Worm (Caenorhabditis elegans) whole organism, late embryonic: ENCODE measurements around the gene F02D10.2.

Experiments
- C38D4.7 ChIP-seq: fragments of 200-800 bp; sonication (Bioruptor generic); optimal IDR thresholded peaks from 2 replicates; lab custom pipeline; 2018; ENCODE audit warnings: mild to moderate bottlenecking, missing genetic modification characterization, moderate library complexity, missing compliant biosample characterization
- F13H6.1 ChIP-seq: sonication (generic microtip); optimal IDR thresholded peaks from 2 replicates; lab custom pipeline; 2016; ENCODE audit warnings: missing genetic modification characterization, missing compliant biosample characterization
- K02D7.2 ChIP-seq: sonication (generic microtip); optimal IDR thresholded peaks from 2 replicates; lab custom pipeline; 2017; ENCODE audit warnings: mild to moderate bottlenecking, missing genetic modification characterization, missing compliant biosample characterization
- Y22D7AL.16 ChIP-seq: sonication (generic microtip); optimal IDR thresholded peaks from 2 replicates; lab custom pipeline; 2016; ENCODE audit warnings: missing genetic modification characterization, missing compliant biosample characterization
- ama-1 ChIP-seq: fragments of 150-350 bp; optimal IDR thresholded peaks from 2 replicates; lab custom pipeline; 2014
- ceh-30 ChIP-seq: fragments of 150-350 bp; optimal IDR thresholded peaks from 2 replicates; lab custom pipeline; 2014; ENCODE audit warnings: missing biosample characterization, missing genetic modification characterization
- ceh-48 ChIP-seq: sonication (generic microtip); optimal IDR thresholded peaks from 2 replicates; lab custom pipeline; 2016; ENCODE audit warnings: missing genetic modification characterization, inconsistent platforms, missing compliant biosample characterization
- ceh-6 ChIP-seq: fragments of 200-800 bp; sonication (Bioruptor generic); optimal IDR thresholded peaks from 2 replicates; lab custom pipeline; 2018; ENCODE audit warnings: mild to moderate bottlenecking, missing genetic modification characterization, missing compliant biosample characterization
- ceh-9 ChIP-seq: sonication (generic microtip); optimal IDR thresholded peaks from 2 replicates; lab custom pipeline; 2016; ENCODE audit warnings: mild to moderate bottlenecking, missing genetic modification characterization, inconsistent platforms, missing compliant biosample characterization
- che-1 ChIP-seq: sonication (generic microtip); optimal IDR thresholded peaks from 2 replicates; lab custom pipeline; 2016; ENCODE audit warnings: mild to moderate bottlenecking, missing genetic modification characterization, missing compliant biosample characterization
- dmd-4 ChIP-seq: sonication (generic microtip); optimal IDR thresholded peaks from 2 replicates; lab custom pipeline; 2016; ENCODE audit warnings: borderline replicate concordance, missing genetic modification characterization, missing compliant biosample characterization
- elt-2 ChIP-seq: sonication (generic microtip); optimal IDR thresholded peaks from 2 replicates; lab custom pipeline; 2016; ENCODE audit warnings: missing genetic modification reagents, missing genetic modification characterization, missing compliant biosample characterization
- elt-4 ChIP-seq: sonication (generic microtip); optimal IDR thresholded peaks from 2 replicates; lab custom pipeline; 2016; ENCODE audit warnings: missing genetic modification characterization, missing compliant biosample characterization
- fax-1 ChIP-seq: sonication (generic microtip); optimal IDR thresholded peaks from 2 replicates; lab custom pipeline; 2016; ENCODE audit warnings: missing genotype, missing genetic modification characterization, missing compliant biosample characterization
- fkh-6 ChIP-seq: sonication (generic microtip); optimal IDR thresholded peaks from 2 replicates; lab custom pipeline; 2016; ENCODE audit warnings: missing genetic modification characterization, missing compliant biosample characterization
- gmeb-2 ChIP-seq: sonication (generic microtip); optimal IDR thresholded peaks from 2 replicates; lab custom pipeline; 2016; ENCODE audit warnings: missing genetic modification characterization, inconsistent platforms, missing compliant biosample characterization
- hlh-15 ChIP-seq: sonication (generic microtip); optimal IDR thresholded peaks from 2 replicates; lab custom pipeline; 2016; ENCODE audit warnings: missing genetic modification characterization, missing compliant biosample characterization
- hlh-6 ChIP-seq: sonication (generic microtip); optimal IDR thresholded peaks from 2 replicates; lab custom pipeline; 2016; ENCODE audit warnings: missing genotype, missing genetic modification characterization, missing compliant biosample characterization
- hlh-8 ChIP-seq: sonication (generic microtip); optimal IDR thresholded peaks from 2 replicates; lab custom pipeline; 2016; ENCODE audit warnings: missing genotype, missing genetic modification characterization, missing compliant biosample characterization
- lim-6 ChIP-seq: sonication (generic microtip); optimal IDR thresholded peaks from 2 replicates; lab custom pipeline; 2016; ENCODE audit warnings: missing genetic modification characterization, missing compliant biosample characterization
- madf-2 ChIP-seq: sonication (generic microtip); optimal IDR thresholded peaks from 2 replicates; lab custom pipeline; 2017; ENCODE audit warnings: missing genetic modification characterization, missing compliant biosample characterization
- nfya-1 ChIP-seq: sonication (generic microtip); optimal IDR thresholded peaks from 2 replicates; lab custom pipeline; 2017; ENCODE audit warnings: missing genetic modification characterization, mild to moderate bottlenecking, missing compliant biosample characterization, antibody characterized with exemption, moderate library complexity
- nhr-11 ChIP-seq: fragments of 150-350 bp; optimal IDR thresholded peaks from 2 replicates; lab custom pipeline; 2014; ENCODE audit warnings: missing biosample characterization, missing genetic modification characterization
- npax-4 ChIP-seq: sonication (generic microtip); optimal IDR thresholded peaks from 2 replicates; lab custom pipeline; 2016; ENCODE audit warnings: missing genetic modification characterization, missing compliant biosample characterization
- pqm-1 ChIP-seq: sonication (generic microtip); optimal IDR thresholded peaks from 2 replicates; lab custom pipeline; 2016; ENCODE audit warnings: missing genetic modification characterization, missing compliant biosample characterization
- ref-2 ChIP-seq: sonication (generic microtip); optimal IDR thresholded peaks from 2 replicates; lab custom pipeline; 2016; ENCODE audit warnings: missing genetic modification characterization, missing compliant biosample characterization
- sox-2 ChIP-seq: fragments of 200-800 bp; sonication (Bioruptor generic); IDR thresholded peaks from 2 replicates; pipeline ENCODE4 v1.3.6; 2022; ENCODE audit warnings: missing genetic modification reagents, missing genetic modification characterization, missing compliant biosample characterization
- syd-9 ChIP-seq: sonication (generic microtip); optimal IDR thresholded peaks from 2 replicates; lab custom pipeline; 2016; ENCODE audit warnings: mild to moderate bottlenecking, missing genetic modification characterization, moderate library complexity, missing compliant biosample characterization
- tbx-2 ChIP-seq: sonication (generic microtip); optimal IDR thresholded peaks from 2 replicates; lab custom pipeline; 2016; ENCODE audit warnings: missing genetic modification characterization, missing compliant biosample characterization
- tbx-7 ChIP-seq: sonication (generic microtip); optimal IDR thresholded peaks from 2 replicates; lab custom pipeline; 2016; ENCODE audit warnings: missing genotype, missing genetic modification characterization, missing compliant biosample characterization
- ttx-3 ChIP-seq: sonication (generic microtip); optimal IDR thresholded peaks from 2 replicates; lab custom pipeline; 2016; ENCODE audit warnings: missing genetic modification reagents, missing genetic modification characterization, missing compliant biosample characterization
- unc-3 ChIP-seq, 2 experiments: fragments of 200-800 bp in 1 of 2; sonication (Bioruptor generic) in 1 of 2; sonication (generic microtip) in 1 of 2; conservative IDR thresholded peaks in 1 of 2; optimal IDR thresholded peaks in 1 of 2; 2 replicates each; pipeline versions ENCODE4 v1.3.6 to Lab custom; 2016 to 2022; ENCODE audit warnings: missing compliant biosample characterization in 2 of 2, missing genetic modification characterization in 2 of 2, missing genetic modification reagents in 1 of 2
- unc-42 ChIP-seq: sonication (generic microtip); optimal IDR thresholded peaks from 2 replicates; lab custom pipeline; 2016; ENCODE audit warnings: missing genotype, missing genetic modification characterization, missing compliant biosample characterization

F02D10.2 gene

DNA sequence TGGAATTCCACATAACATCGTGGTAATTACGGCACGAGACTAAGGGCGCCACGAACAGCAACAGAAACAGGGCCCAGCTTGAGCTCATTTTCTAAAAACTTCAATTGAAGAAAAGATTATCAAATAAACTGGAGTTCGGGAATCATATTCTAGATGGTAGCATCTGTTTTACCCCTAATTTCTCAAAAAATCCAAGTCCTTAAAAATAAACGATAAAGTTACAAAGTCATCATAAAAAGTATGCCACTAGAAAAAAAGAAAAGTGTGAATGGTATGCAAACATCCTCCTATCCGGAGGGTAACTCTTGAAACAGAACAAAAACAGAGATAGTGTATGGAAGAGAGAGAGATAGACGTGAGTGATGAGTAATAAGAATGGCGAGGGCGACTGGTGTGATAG lies 13.7 kb upstream of the F02D10.2 start, which contains the start of gene efn-3:
efn-3 (minus strand) TSS at position 101 of the 400 bp plus-strand sequence.
- no peak for TF ChIP-seq madf-2
- TF ChIP-seq tbx-2 (tag; lab: Kevin White, UChicago), result no peak
- TF ChIP-seq syd-9, result no peak
- TF ChIP-seq Y22D7AL.16 (tag; lab: Kevin White, UChicago), result no peak
- no peak for TF ChIP-seq hlh-15 (tag; lab: Kevin White, UChicago)
- no peak for TF ChIP-seq C38D4.7 (GFP tag; lab: Kevin White, UChicago)
- no peak for TF ChIP-seq ttx-3
- no peak for TF ChIP-seq dmd-4 (tag; lab: Kevin White, UChicago)
- no peak for TF ChIP-seq pqm-1 (tag; lab: Kevin White, UChicago)
- TF ChIP-seq che-1, result no peak
- no peak for TF ChIP-seq ceh-48 (tag; lab: Kevin White, UChicago)
- no peak for TF ChIP-seq hlh-8
- no peak for TF ChIP-seq elt-4 (tag; lab: Kevin White, UChicago)
- no peak for TF ChIP-seq sox-2 (GFP tag; lab: Robert Waterston, UW)
- no peak for TF ChIP-seq npax-4 (tag; lab: Kevin White, UChicago)
- no peak for TF ChIP-seq ceh-30 (tag; lab: Kevin White, UChicago)
- no peak for TF ChIP-seq ref-2 (tag; lab: Kevin White, UChicago)
- TF ChIP-seq, all 69 proteins: peak for 0

ce11 chrX:13471855-13472254 lies 8.2 kb upstream of the F02D10.2 start, which contains the start of gene tre-4:
Gene tre-4, plus strand, starts transcription at chrX:13472155.
- TF ChIP-seq che-1 (no peak), sox-2 (GFP tag; lab: Robert Waterston, UW) (no peak), nfya-1 (tag; lab: Kevin White, UChicago) (no peak), elt-4 (tag; lab: Kevin White, UChicago) (no peak), F13H6.1 (tag; lab: Kevin White, UChicago) (no peak), unc-42 (tag; lab: Kevin White, UChicago) (no peak)

DNA sequence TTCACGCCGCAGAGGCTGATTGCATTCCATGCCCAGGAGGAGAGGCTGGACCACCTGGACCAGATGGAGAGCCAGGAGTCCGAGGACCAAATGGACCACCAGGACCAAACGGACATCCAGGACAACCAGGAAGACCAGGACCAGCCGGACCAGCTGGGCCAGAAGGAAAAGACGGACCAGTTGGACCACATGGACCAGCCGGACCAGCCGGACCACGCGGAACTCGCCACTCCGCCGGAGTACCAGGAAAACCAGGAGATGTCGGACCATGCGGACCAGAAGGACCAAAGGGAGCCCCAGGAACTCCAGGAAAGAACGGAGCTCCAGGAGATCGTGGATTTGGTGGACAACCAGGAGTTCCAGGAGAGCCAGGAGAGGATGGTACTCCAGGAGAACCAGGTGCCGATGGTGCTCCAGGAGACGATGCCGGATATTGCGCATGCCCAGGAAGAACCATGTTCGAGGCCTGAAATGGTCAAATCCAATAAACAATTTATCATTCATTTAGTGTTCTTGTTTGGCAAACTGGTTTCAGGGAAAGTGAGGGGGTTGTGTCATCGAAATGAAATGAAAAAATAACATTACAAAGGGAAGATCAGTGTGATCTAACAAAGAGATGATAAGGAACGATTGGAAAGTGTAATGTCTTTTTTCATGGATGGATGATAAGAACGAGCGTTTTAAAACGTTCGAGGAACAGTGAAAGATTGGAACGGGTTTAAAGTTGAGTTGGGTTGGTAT lies 6.4 kb upstream of the F02D10.2 start:
- TF ChIP-seq fax-1 (tag; lab: Kevin White, UChicago) (no peak), ceh-6 (no peak), hlh-6 (tag; lab: Kevin White, UChicago) (peak; percentile 73)

ce11 chrX:13469047-13469633 lies 5.4 kb upstream of the F02D10.2 start, which contains the start of gene col-184:
Gene col-184, plus strand, starts transcription at chrX:13469455.
- no peak for TF ChIP-seq ceh-9 (tag; lab: Kevin White, UChicago)
- no peak for TF ChIP-seq elt-2 (tag; lab: Kevin White, UChicago)
- TF ChIP-seq K02D7.2 (tag; lab: Kevin White, UChicago), result no peak
- TF ChIP-seq fkh-6 (tag; lab: Kevin White, UChicago), result no peak

DNA sequence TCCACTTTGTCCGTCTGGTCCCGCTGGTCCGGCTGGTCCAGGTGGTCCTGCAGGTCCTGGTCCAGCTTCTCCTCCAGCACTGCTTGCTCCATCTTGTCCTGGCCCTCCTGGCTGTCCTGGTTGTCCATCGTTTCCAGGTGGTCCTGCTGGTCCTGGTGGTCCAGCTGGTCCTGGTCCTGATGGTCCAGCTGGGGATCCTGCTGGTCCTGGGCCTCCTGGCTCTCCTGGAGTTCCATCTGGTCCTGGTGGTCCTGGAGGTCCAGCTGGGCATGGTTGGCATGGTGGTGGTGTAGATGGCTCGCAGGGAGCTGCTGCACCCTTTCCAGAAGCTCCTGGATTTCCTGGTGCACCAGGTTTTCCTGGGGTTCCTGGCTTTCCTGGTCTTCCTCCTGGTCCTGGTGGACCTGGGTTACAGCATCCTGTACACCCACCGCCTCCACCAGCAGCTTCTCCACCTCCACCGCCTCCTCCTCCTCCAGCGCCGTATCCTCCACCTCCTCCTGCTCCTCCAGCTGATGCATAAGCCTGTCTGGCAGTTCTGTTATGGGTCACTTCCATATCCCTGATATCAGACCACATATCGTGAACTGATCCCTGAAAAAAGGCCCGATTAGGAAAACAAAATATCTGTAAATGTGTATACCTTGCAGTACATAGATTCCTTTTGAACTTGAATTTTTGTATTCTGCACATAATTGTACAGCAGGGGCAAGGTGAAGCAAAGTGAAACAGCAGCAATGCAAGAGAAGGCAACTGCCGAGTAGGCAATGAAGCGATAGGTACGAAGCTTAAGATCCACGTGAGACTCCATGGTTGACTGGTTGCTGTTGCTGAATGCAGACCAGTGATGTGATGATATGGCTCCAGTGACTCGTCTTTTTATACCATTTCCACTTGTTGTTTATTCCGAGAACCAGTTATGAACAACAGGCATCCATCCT lies 3.5 kb upstream of the F02D10.2 start, which contains the start of gene col-183:
col-183 (minus strand) TSS at position 839 of the 941 bp plus-strand sequence.
- peak; percentile 71 for TF ChIP-seq elt-4 (tag; lab: Kevin White, UChicago)
- no peak for TF ChIP-seq Y22D7AL.16 (tag; lab: Kevin White, UChicago)
- TF ChIP-seq fkh-6 (tag; lab: Kevin White, UChicago), result no peak
- no peak for TF ChIP-seq gmeb-2 (tag; lab: Kevin White, UChicago)
- TF ChIP-seq unc-3 (GFP tag; conservative IDR thresholded peaks at IDR 0.05; lab: Robert Waterston, UW), result no peak
- TF ChIP-seq unc-3 (tag; optimal IDR thresholded peaks at IDR 0.05; lab: Kevin White, UChicago), result no peak
- no peak for TF ChIP-seq nhr-11
- no peak for TF ChIP-seq ama-1 (lab: Kevin White, UChicago)
- TF ChIP-seq tbx-7 (tag; lab: Kevin White, UChicago), result no peak
- no peak for TF ChIP-seq lim-6 (tag; lab: Kevin White, UChicago)
- peak; percentile 33 for TF ChIP-seq ceh-9 (tag; lab: Kevin White, UChicago)
